Worm (Caenorhabditis elegans): ENCODE results near the gene fbxa-214.
A peak's percentile ranks its signal among the peaks of the same experiment; 100 is the strongest.

Gene fbxa-214

DNA sequence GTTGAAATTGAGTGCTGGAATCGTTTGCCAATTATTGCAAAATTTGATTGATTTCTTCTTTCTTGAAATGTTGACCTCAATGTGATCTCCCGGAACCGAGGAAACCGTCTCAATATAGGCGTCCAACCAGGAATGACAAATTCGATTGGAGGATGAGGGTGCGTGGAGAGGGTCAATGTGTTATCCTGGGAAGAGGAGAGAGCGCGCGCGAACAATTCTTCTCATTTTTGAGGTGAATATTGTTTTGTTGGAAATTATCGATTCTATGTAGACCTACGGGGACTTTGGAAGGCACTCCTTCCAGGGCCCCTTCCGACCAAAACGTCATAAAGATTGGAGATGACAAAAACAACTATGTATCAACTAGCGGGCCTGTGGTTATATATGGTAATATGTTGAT, 33.3 kb downstream of the fbxa-214 start:
- TF ChIP-seq ceh-43 (GFP tag; optimal IDR thresholded peaks at IDR 0.05) = no peak
- TF ChIP-seq unc-120 (tag; optimal IDR thresholded peaks at IDR 0.05; ENCODE audit: poor library complexity, severe bottlenecking) = no peak
- TF ChIP-seq nhr-28 (tag; optimal IDR thresholded peaks at IDR 0.05) = no peak
- TF ChIP-seq pha-4 (tag; optimal IDR thresholded peaks at IDR 0.05) = no peak
- TF ChIP-seq ceh-83 (GFP tag; optimal IDR thresholded peaks at IDR 0.05) = no peak
- TF ChIP-seq snpc-4 (tag; optimal IDR thresholded peaks at IDR 0.05) = no peak
- TF ChIP-seq unc-62 (GFP tag; optimal IDR thresholded peaks at IDR 0.05) = no peak
- TF ChIP-seq unc-39 (tag; optimal IDR thresholded peaks at IDR 0.05) = no peak
- TF ChIP-seq ces-1 (GFP tag; optimal IDR thresholded peaks at IDR 0.05) = no peak

DNA sequence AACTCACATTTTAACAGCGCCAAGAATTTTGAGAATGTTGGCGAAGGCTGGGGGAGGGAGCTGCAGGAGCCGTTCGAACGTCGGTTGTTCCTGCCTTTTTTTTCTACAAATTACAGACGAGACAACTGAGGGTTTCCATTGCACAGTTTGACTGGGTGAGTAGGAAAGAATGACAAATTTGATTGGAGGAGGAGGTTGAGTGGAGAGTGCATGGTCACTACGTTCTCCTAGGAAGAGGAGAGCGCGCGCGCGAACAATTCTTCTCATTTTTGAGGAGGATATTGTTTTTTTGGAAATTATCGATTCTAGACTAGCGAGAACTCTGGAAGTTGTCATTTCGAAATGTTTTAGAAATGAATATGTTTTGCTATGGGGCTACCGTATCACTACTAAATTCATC, 35.2 kb downstream of the fbxa-214 start, which contains the start of gene dhs-17:
TSS of gene dhs-17 (minus strand) at position 101 of the 400 bp plus-strand sequence.
- TF ChIP-seq M03D4.4 (tag; optimal IDR thresholded peaks at IDR 0.05) = no peak
- no peak for TF ChIP-seq sem-2 (GFP tag; optimal IDR thresholded peaks at IDR 0.05)
- TF ChIP-seq hlh-1 (tag; optimal IDR thresholded peaks at IDR 0.05) = no peak
- TF ChIP-seq ceh-39 (tag; optimal IDR thresholded peaks at IDR 0.05) = no peak
- no peak for TF ChIP-seq mls-2 (tag; optimal IDR thresholded peaks at IDR 0.05)
- no peak for TF ChIP-seq unc-39 (tag; optimal IDR thresholded peaks at IDR 0.05)
- TF ChIP-seq lin-32 (GFP tag; optimal IDR thresholded peaks at IDR 0.05) = no peak
- TF ChIP-seq ces-1 (GFP tag; optimal IDR thresholded peaks at IDR 0.05) = no peak
- no peak for TF ChIP-seq tbx-8 (GFP tag; optimal IDR thresholded peaks at IDR 0.05)
- no peak for TF ChIP-seq elt-3 (tag; optimal IDR thresholded peaks at IDR 0.05)
- no peak for TF ChIP-seq ceh-43 (GFP tag; optimal IDR thresholded peaks at IDR 0.05)
- no peak for TF ChIP-seq cnd-1 (tag; optimal IDR thresholded peaks at IDR 0.05)

DNA sequence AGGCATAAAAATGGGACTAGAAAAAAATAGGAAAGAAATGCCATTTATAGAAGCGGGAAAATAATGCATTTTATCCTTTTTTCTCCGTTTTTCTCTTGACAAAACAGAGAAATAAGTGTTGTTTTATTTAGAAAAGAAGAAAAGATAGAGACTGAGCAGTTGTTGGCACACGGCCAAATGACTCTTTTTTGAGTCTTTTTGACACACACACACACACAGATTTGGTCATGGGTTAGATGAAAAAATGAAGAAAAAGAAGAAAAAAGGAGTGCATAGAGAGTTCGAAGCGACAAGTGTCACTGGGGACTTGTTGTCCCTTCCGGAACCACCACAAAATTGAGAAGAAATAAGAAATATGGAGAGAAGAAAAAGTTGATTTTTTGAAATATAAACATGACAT, 36.4 kb downstream of the fbxa-214 start:
- TF ChIP-seq ces-1 (GFP tag; optimal IDR thresholded peaks at IDR 0.05) (peak; percentile 22), blmp-1 (tag; optimal IDR thresholded peaks at IDR 0.05) (no peak), cnd-1 (tag; optimal IDR thresholded peaks at IDR 0.05) (no peak)

DNA sequence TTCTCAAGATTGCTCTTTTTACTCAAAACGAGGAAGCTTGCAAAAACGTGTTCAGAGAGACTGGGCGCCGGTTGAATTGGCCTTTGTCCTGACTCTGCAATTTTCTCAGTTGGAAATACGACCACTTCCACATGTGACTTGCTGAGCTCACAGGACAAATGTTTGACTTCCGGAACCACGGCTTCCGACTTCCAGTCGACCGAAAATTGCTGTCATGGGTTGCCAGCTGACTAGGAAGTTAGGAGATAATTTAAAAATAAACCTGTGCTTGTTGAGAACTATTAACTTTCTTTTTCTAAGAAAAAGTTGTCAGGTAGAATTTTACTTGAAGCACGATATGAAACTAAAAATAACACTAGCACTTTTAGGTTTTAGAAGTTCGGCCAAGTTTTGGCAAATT, 38.3 kb downstream of the fbxa-214 start:
- TF ChIP-seq lin-32 (GFP tag; optimal IDR thresholded peaks at IDR 0.05) (no peak), M03D4.4 (tag; optimal IDR thresholded peaks at IDR 0.05) (no peak), blmp-1 (tag; optimal IDR thresholded peaks at IDR 0.05) (no peak), elt-3 (tag; optimal IDR thresholded peaks at IDR 0.05) (no peak), lsy-2 (tag; optimal IDR thresholded peaks at IDR 0.05) (no peak), sptf-1 (tag; optimal IDR thresholded peaks at IDR 0.05) (no peak), unc-120 (tag; optimal IDR thresholded peaks at IDR 0.05; ENCODE audit: poor library complexity, severe bottlenecking) (no peak), elt-1 (tag; optimal IDR thresholded peaks at IDR 0.05; ENCODE audit: borderline replicate concordance, insufficient read depth) (no peak), flh-1 (GFP tag; optimal IDR thresholded peaks at IDR 0.05) (no peak), ztf-11 (tag; optimal IDR thresholded peaks at IDR 0.05) (no peak), unc-62 (GFP tag; optimal IDR thresholded peaks at IDR 0.05) (no peak), zip-8 (tag; optimal IDR thresholded peaks at IDR 0.05) (no peak)

DNA sequence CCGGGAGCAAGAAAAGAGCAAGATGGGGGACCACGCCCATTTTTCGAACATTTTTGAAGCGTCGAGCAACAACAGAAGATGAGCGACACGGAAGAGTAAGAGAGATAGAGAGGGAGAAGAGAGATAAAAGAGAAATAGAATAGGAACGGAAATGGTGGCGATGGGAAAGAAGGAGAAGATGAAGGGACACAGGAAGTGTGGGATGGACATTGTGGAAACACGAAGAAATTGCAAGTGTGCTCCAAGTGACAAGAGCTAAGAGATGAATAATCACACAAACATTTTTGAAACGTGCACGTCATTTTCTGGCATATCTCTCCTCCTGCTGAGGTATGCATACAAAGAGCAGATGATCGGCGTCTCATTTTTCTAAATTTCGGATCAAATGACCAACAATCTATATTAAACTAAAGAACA, 39.3 kb downstream of the fbxa-214 start:
- TF ChIP-seq elt-1 (tag; optimal IDR thresholded peaks at IDR 0.05; ENCODE audit: borderline replicate concordance, insufficient read depth) = no peak
- TF ChIP-seq unc-62 (GFP tag; optimal IDR thresholded peaks at IDR 0.05) = peak; percentile 93
- TF ChIP-seq hlh-1 (tag; optimal IDR thresholded peaks at IDR 0.05) = peak; percentile 48
- no peak for TF ChIP-seq nhr-237 (tag; optimal IDR thresholded peaks at IDR 0.05)
- peak; percentile 37 for TF ChIP-seq sptf-1 (tag; optimal IDR thresholded peaks at IDR 0.05)
- TF ChIP-seq unc-120 (tag; optimal IDR thresholded peaks at IDR 0.05; ENCODE audit: poor library complexity, severe bottlenecking) = peak; percentile 94

DNA sequence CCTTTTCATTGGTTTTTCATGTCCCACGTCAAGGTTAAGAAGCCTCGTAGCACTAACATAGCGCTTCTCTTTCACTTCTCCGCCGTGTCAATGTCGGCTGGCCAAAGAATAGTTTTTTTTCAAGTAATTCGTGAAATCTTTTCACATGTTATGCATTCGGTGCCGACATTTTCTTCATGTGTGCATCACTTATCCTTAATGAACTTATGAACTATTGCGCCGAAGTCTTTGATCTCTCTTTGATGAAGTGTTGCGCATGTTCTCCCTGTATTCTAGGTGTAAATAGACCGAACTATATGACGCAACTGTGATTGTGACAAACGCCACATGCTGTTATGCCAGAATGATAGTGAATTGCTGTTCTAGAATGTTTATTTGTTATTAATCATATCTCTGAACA, 47.8 kb downstream of the fbxa-214 start:
- TF ChIP-seq unc-39 (tag; optimal IDR thresholded peaks at IDR 0.05) = no peak
- TF ChIP-seq zip-8 (tag; optimal IDR thresholded peaks at IDR 0.05) = peak; percentile 26
- no peak for TF ChIP-seq lin-32 (GFP tag; optimal IDR thresholded peaks at IDR 0.05)
- peak; percentile 28 for TF ChIP-seq nhr-2 (tag; optimal IDR thresholded peaks at IDR 0.05)
- no peak for TF ChIP-seq ztf-11 (tag; optimal IDR thresholded peaks at IDR 0.05)

DNA sequence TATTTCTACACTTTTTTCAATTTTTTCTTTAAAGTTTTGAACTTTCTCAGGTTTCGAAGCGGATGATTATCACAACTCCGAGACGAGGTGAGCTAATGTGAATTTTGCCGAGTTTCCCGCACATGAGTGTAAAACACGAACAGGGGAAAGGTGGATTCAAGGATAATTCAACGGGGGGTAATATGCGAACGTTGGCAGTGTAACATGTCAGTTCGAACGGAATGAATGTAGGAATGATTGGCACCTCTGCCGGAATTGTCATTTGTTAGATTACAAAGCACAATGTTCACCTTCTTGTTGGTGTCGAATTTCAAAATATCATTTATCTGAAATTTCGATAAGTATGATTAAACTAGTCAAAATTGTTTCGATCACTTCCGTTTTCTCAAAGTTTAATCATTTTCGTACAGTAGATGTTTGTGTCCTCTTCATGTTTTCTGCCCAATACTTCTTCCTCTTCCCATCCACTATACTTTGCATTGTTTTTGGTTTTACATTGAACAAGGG, 50.9 kb downstream of the fbxa-214 start, which contains the start of gene picc-1:
TSS of gene picc-1 (plus strand) at position 51 of the 507 bp plus-strand sequence.
- no peak for TF ChIP-seq M03D4.4 (tag; optimal IDR thresholded peaks at IDR 0.05)
- peak; percentile 94 for TF ChIP-seq unc-62 (GFP tag; optimal IDR thresholded peaks at IDR 0.05)
- TF ChIP-seq unc-120 (tag; optimal IDR thresholded peaks at IDR 0.05; ENCODE audit: poor library complexity, severe bottlenecking) = peak; percentile 28
- TF ChIP-seq lsy-2 (tag; optimal IDR thresholded peaks at IDR 0.05) = no peak
- peak; percentile 36 for TF ChIP-seq hlh-1 (tag; optimal IDR thresholded peaks at IDR 0.05)
- TF ChIP-seq nhr-76 (tag; optimal IDR thresholded peaks at IDR 0.05) = no peak
